Worm (Caenorhabditis elegans) whole organism, late embryonic: ENCODE data around the gene F18C5.9.

Source experiments
- che-1 ChIP-seq: sonication (generic microtip); optimal IDR thresholded peaks from 2 replicates; lab custom pipeline; 2016; ENCODE audit warnings: mild to moderate bottlenecking, missing genetic modification characterization, missing compliant biosample characterization
- elt-4 ChIP-seq: sonication (generic microtip); optimal IDR thresholded peaks from 2 replicates; lab custom pipeline; 2016; ENCODE audit warnings: missing genetic modification characterization, missing compliant biosample characterization
- ets-4 ChIP-seq: sonication (generic microtip); optimal IDR thresholded peaks from 2 replicates; lab custom pipeline; 2016; ENCODE audit warnings: missing genetic modification characterization, missing compliant biosample characterization
- eyg-1 ChIP-seq: sonication (generic microtip); optimal IDR thresholded peaks from 2 replicates; lab custom pipeline; 2016; ENCODE audit warnings: missing genotype, missing genetic modification characterization, missing compliant biosample characterization
- lim-6 ChIP-seq: sonication (generic microtip); optimal IDR thresholded peaks from 2 replicates; lab custom pipeline; 2016; ENCODE audit warnings: missing genetic modification characterization, missing compliant biosample characterization
- lin-11 ChIP-seq: fragments of 200-800 bp; sonication (Bioruptor generic); optimal IDR thresholded peaks from 2 replicates; lab custom pipeline; 2018; ENCODE audit warnings: mild to moderate bottlenecking, missing genetic modification characterization, missing compliant biosample characterization
- tbx-7 ChIP-seq: sonication (generic microtip); optimal IDR thresholded peaks from 2 replicates; lab custom pipeline; 2016; ENCODE audit warnings: missing genotype, missing genetic modification characterization, missing compliant biosample characterization

ce11 chrII:6558887-6559286, 8.0 kb upstream of the F18C5.9 start:
- TF ChIP-seq eyg-1 (tag; lab: Kevin White, UChicago) = no peak
- no peak for TF ChIP-seq lin-11
- no peak for TF ChIP-seq ets-4
- TF ChIP-seq elt-4 (tag; lab: Kevin White, UChicago) = no peak
- no peak for TF ChIP-seq lim-6 (tag; lab: Kevin White, UChicago)
- TF ChIP-seq che-1 (tag; lab: Kevin White, UChicago) = no peak
- no peak for TF ChIP-seq tbx-7 (tag; lab: Kevin White, UChicago)
